Worm (Caenorhabditis elegans) whole organism, L1 larva: Measurements from ENCODE around the gene cyc-2.2.

Experiments used
- C04F5.9 ChIP-seq: sonication (generic microtip); optimal IDR thresholded peaks from 2 replicates; lab custom pipeline; 2016; ENCODE audit warnings: missing genetic modification characterization, missing compliant biosample characterization
- C34B4.2 ChIP-seq: sonication (generic microtip); optimal IDR thresholded peaks from 2 replicates; lab custom pipeline; 2017; ENCODE audit warnings: mild to moderate bottlenecking, missing genetic modification characterization, missing compliant biosample characterization
- F16B12.6 ChIP-seq: fragments of 150-350 bp; optimal IDR thresholded peaks from 2 replicates; lab custom pipeline; 2014; ENCODE audit warnings: missing biosample characterization, missing genetic modification characterization
- Y116A8C.19 ChIP-seq: sonication (generic microtip); optimal IDR thresholded peaks from 2 replicates; lab custom pipeline; 2016; ENCODE audit warnings: missing compliant biosample characterization, missing genetic modification characterization, borderline replicate concordance
- aha-1 ChIP-seq: fragments of 150-350 bp; optimal IDR thresholded peaks from 2 replicates; lab custom pipeline; 2014; ENCODE audit warnings: missing biosample characterization, missing genetic modification characterization
- alr-1 ChIP-seq: fragments of 200-800 bp; sonication (Bioruptor generic); optimal IDR thresholded peaks from 2 replicates; lab custom pipeline; 2018; ENCODE audit warnings: borderline replicate concordance, mild to moderate bottlenecking, missing genetic modification characterization, missing compliant biosample characterization
- aly-2 ChIP-seq: fragments of 150-350 bp; optimal IDR thresholded peaks from 2 replicates; lab custom pipeline; 2014; ENCODE audit warnings: missing biosample characterization, missing genetic modification characterization
- ama-1 ChIP-seq: fragments of 150-350 bp; optimal IDR thresholded peaks from 2 replicates; lab custom pipeline; 2014
- blmp-1 ChIP-seq: fragments of 150-350 bp; optimal IDR thresholded peaks from 2 replicates; lab custom pipeline; 2014; ENCODE audit warnings: missing biosample characterization, missing genetic modification characterization
- ceh-8 ChIP-seq: fragments of 200-800 bp; sonication (Bioruptor generic); optimal IDR thresholded peaks from 2 replicates; lab custom pipeline; 2018; ENCODE audit warnings: mild to moderate bottlenecking, missing genetic modification characterization, moderate library complexity, missing compliant biosample characterization
- ces-1 ChIP-seq: fragments of 150-350 bp; optimal IDR thresholded peaks from 2 replicates; lab custom pipeline; 2014; ENCODE audit warnings: missing biosample characterization, missing genetic modification reagents, missing genetic modification characterization
- dpl-1 ChIP-seq, 3 experiments: fragments of 150-350 bp in 2 of 3; sonication (generic microtip) in 1 of 3; optimal IDR thresholded peaks; 2 replicates each; lab custom pipeline; 2014 to 2017; ENCODE audit warnings: missing biosample characterization in 3 of 3, missing genetic modification characterization in 3 of 3, missing genetic modification reagents in 3 of 3
- efl-1 ChIP-seq, 4 experiments: fragments of 150-350 bp; optimal IDR thresholded peaks in 3 of 4; peaks in 1 of 4; 1 replicate in 1 of 4; 2 replicates in 3 of 4; lab custom pipeline; 2014; ENCODE audit warnings: missing biosample characterization in 2 of 4, missing genetic modification characterization in 2 of 4, missing genetic modification reagents in 2 of 4
- efl-3 ChIP-seq: fragments of 200-800 bp; sonication (Bioruptor generic); optimal IDR thresholded peaks from 2 replicates; lab custom pipeline; 2018; ENCODE audit warnings: mild to moderate bottlenecking, missing genetic modification characterization, missing compliant biosample characterization
- egl-13 ChIP-seq: sonication (generic microtip); optimal IDR thresholded peaks from 2 replicates; lab custom pipeline; 2016; ENCODE audit warnings: missing genotype, missing genetic modification reagents, missing genetic modification characterization, missing compliant biosample characterization
- elt-3 ChIP-seq, 6 experiments: fragments of 150-350 bp in 1 of 6; sonication (generic microtip); optimal IDR thresholded peaks; 2 replicates each; lab custom pipeline; 2017 to 2018; ENCODE audit warnings: missing biosample characterization in 6 of 6, missing genetic modification characterization in 6 of 6, inconsistent platforms in 1 of 6
- ets-5 ChIP-seq: fragments of 200-800 bp; sonication (Bioruptor generic); IDR thresholded peaks from 2 replicates; pipeline ENCODE4 v1.3.6; 2022; ENCODE audit warnings: missing genetic modification characterization, missing compliant biosample characterization
- fkh-10 ChIP-seq: sonication (generic microtip); optimal IDR thresholded peaks from 2 replicates; lab custom pipeline; 2017; ENCODE audit warnings: missing biosample characterization, missing genetic modification reagents, missing genetic modification characterization
- fkh-4 ChIP-seq: sonication (generic microtip); optimal IDR thresholded peaks from 2 replicates; lab custom pipeline; 2016; ENCODE audit warnings: missing compliant biosample characterization, missing genetic modification characterization, borderline replicate concordance
- fos-1 ChIP-seq: fragments of 150-350 bp; optimal IDR thresholded peaks from 2 replicates; lab custom pipeline; 2014; ENCODE audit warnings: missing biosample characterization, missing genetic modification characterization
- grh-1 ChIP-seq: fragments of 200-800 bp; sonication (Bioruptor generic); IDR thresholded peaks from 2 replicates; pipeline ENCODE4 v1.3.6; 2022; ENCODE audit warnings: missing genetic modification reagents, missing genetic modification characterization, missing compliant biosample characterization
- hlh-17 ChIP-seq: fragments of 200-800 bp; sonication (Bioruptor generic); optimal IDR thresholded peaks from 2 replicates; lab custom pipeline; 2018; ENCODE audit warnings: missing genetic modification characterization, mild to moderate bottlenecking, missing compliant biosample characterization, moderate library complexity, borderline replicate concordance
- lin-13 ChIP-seq: fragments of 150-350 bp; optimal IDR thresholded peaks from 2 replicates; lab custom pipeline; 2014; ENCODE audit warnings: missing biosample characterization, missing genetic modification reagents, missing genetic modification characterization
- lin-14 ChIP-seq: fragments of 200-800 bp; sonication (Bioruptor generic); optimal IDR thresholded peaks from 2 replicates; lab custom pipeline; 2018; ENCODE audit warnings: mild to moderate bottlenecking, missing genetic modification characterization, moderate library complexity, missing compliant biosample characterization
- lin-15B ChIP-seq: fragments of 150-350 bp; sonication (generic microtip); optimal IDR thresholded peaks from 3 replicates; lab custom pipeline; 2014; ENCODE audit warnings: missing biosample characterization, missing genetic modification characterization
- lin-39 ChIP-seq: fragments of 150-350 bp; optimal IDR thresholded peaks from 2 replicates; lab custom pipeline; 2014; ENCODE audit warnings: missing biosample characterization, missing genetic modification reagents, missing genetic modification characterization
- lir-3 ChIP-seq: sonication (generic microtip); optimal IDR thresholded peaks from 2 replicates; lab custom pipeline; 2016; ENCODE audit warnings: mild to moderate bottlenecking, missing genetic modification characterization, moderate library complexity, missing compliant biosample characterization; ENCODE audit not compliant: poor library complexity
- mef-2 ChIP-seq: fragments of 150-350 bp; optimal IDR thresholded peaks from 2 replicates; lab custom pipeline; 2014; ENCODE audit warnings: missing biosample characterization, missing genetic modification characterization
- nhr-12 ChIP-seq: sonication (generic microtip); optimal IDR thresholded peaks from 2 replicates; lab custom pipeline; 2017; ENCODE audit warnings: missing biosample characterization, missing genetic modification characterization
- nhr-19 ChIP-seq: fragments of 200-800 bp; sonication (Bioruptor generic); conservative IDR thresholded peaks from 2 replicates; pipeline ENCODE4 v1.3.6; 2022; ENCODE audit warnings: missing genetic modification characterization, missing compliant biosample characterization
- nhr-77 ChIP-seq: fragments of 150-350 bp; optimal IDR thresholded peaks from 2 replicates; lab custom pipeline; 2014; ENCODE audit warnings: missing biosample characterization, missing genetic modification characterization
- nhr-84 ChIP-seq: sonication (generic microtip); optimal IDR thresholded peaks from 2 replicates; lab custom pipeline; 2017; ENCODE audit warnings: missing biosample characterization, missing genetic modification characterization
- nhr-90 ChIP-seq: sonication (generic microtip); optimal IDR thresholded peaks from 2 replicates; lab custom pipeline; 2016; ENCODE audit warnings: mild to moderate bottlenecking, missing genetic modification characterization, missing compliant biosample characterization; ENCODE audit not compliant: poor library complexity
- pax-3 ChIP-seq: fragments of 200-800 bp; sonication (Bioruptor generic); optimal IDR thresholded peaks from 2 replicates; lab custom pipeline; 2018; ENCODE audit warnings: mild to moderate bottlenecking, missing genetic modification characterization, moderate library complexity, missing compliant biosample characterization
- skn-1 ChIP-seq: fragments of 150-350 bp; optimal IDR thresholded peaks from 2 replicates; lab custom pipeline; 2014; ENCODE audit warnings: missing biosample characterization, missing genetic modification characterization
- snpc-4 ChIP-seq: fragments of 150-350 bp; optimal IDR thresholded peaks from 2 replicates; lab custom pipeline; 2014; ENCODE audit warnings: missing biosample characterization, missing genetic modification characterization
- snu-23 ChIP-seq: sonication (generic microtip); optimal IDR thresholded peaks from 2 replicates; lab custom pipeline; 2016; ENCODE audit warnings: missing genetic modification characterization, missing compliant biosample characterization
- sox-4 ChIP-seq: sonication (generic microtip); optimal IDR thresholded peaks from 2 replicates; lab custom pipeline; 2016; ENCODE audit warnings: missing genetic modification characterization, missing compliant biosample characterization
- sup-37 ChIP-seq: fragments of 200-800 bp; sonication (Bioruptor generic); optimal IDR thresholded peaks from 2 replicates; lab custom pipeline; 2018; ENCODE audit warnings: mild to moderate bottlenecking, missing genetic modification characterization, missing compliant biosample characterization
- swsn-7 ChIP-seq: sonication (generic microtip); optimal IDR thresholded peaks from 2 replicates; lab custom pipeline; 2016; ENCODE audit warnings: missing genetic modification characterization, missing compliant biosample characterization
- unc-30 ChIP-seq: sonication (generic microtip); optimal IDR thresholded peaks from 2 replicates; lab custom pipeline; 2017; ENCODE audit warnings: missing biosample characterization, missing genetic modification characterization
- unc-98 ChIP-seq: fragments of 200-800 bp; sonication (Bioruptor generic); IDR thresholded peaks from 2 replicates; pipeline ENCODE4 v1.3.6; 2022; ENCODE audit warnings: missing genetic modification characterization, missing compliant biosample characterization
- zag-1 ChIP-seq: fragments of 150-350 bp; optimal IDR thresholded peaks from 2 replicates; lab custom pipeline; 2014; ENCODE audit warnings: missing biosample characterization, missing genetic modification characterization

cyc-2.2 gene

ce11 chrV:12649213-12649612, 37.2 kb upstream of the cyc-2.2 start, which contains the start of gene gpa-9:
TSS of gene gpa-9 (minus strand) at chrV:12649313.
- no peak for TF ChIP-seq efl-1 (optimal IDR thresholded peaks at IDR 0.05; lab: Kevin White, UChicago)
- TF ChIP-seq efl-1 (GFP tag; optimal IDR thresholded peaks at IDR 0.05 in 1 of 2; lab: Kevin White, UChicago) = peak in 1 of 2 experiments; percentile 32
- no peak for TF ChIP-seq unc-98

- TF ChIP-seq C34B4.2 (tag; lab: Kevin White, UChicago) = no peak
- TF ChIP-seq nhr-19 (GFP tag; lab: Robert Waterston, UW) = no peak
- no peak for TF ChIP-seq fkh-4 (tag; lab: Kevin White, UChicago)
- TF ChIP-seq pax-3 (tag; lab: Kevin White, UChicago) = peak; percentile 29
- TF ChIP-seq sox-4 (tag; lab: Kevin White, UChicago) = no peak
- TF ChIP-seq Y116A8C.19 = no peak
- TF ChIP-seq F16B12.6 (tag; lab: Kevin White, UChicago) = no peak
Measured at ce11 chrV:12644500-12644899, 32.5 kb upstream of the cyc-2.2 start, which contains the start of gene F56H9.8. TSS of gene F56H9.8 (plus strand) at chrV:12644800.

ce11 chrV:12640384-12640783, 28.4 kb upstream of the cyc-2.2 start, which contains the start of gene gpa-8:
TSS of gene gpa-8 (minus strand) at chrV:12640484.
- TF ChIP-seq fkh-10 (no peak), alr-1 (no peak), zag-1 (tag; lab: Kevin White, UChicago) (no peak), ces-1 (GFP tag; lab: Kevin White, UChicago) (no peak), skn-1 (tag; lab: Kevin White, UChicago) (no peak), mef-2 (tag; lab: Kevin White, UChicago) (no peak), grh-1 (no peak), aha-1 (tag; lab: Kevin White, UChicago) (no peak), lir-3 (tag; lab: Kevin White, UChicago) (no peak)

- no peak for TF ChIP-seq unc-98
- TF ChIP-seq unc-30 (tag; lab: Kevin White, UChicago) = no peak
- no peak for TF ChIP-seq C34B4.2 (tag; lab: Kevin White, UChicago)
- peak; percentile 30 for TF ChIP-seq nhr-90 (tag; lab: Kevin White, UChicago)
- TF ChIP-seq blmp-1 = peak; percentile 14
- TF ChIP-seq lir-3 (tag; lab: Kevin White, UChicago) = no peak
- no peak for TF ChIP-seq fos-1 (tag; lab: Kevin White, UChicago)
- TF ChIP-seq efl-3 = no peak
- TF ChIP-seq snu-23 (GFP tag; lab: Kevin White, UChicago) = no peak
- TF ChIP-seq nhr-84 (tag; lab: Kevin White, UChicago) = no peak
- TF ChIP-seq nhr-77 (tag; lab: Kevin White, UChicago) = no peak
- TF ChIP-seq ceh-8 (GFP tag; lab: Kevin White, UChicago) = no peak
- TF ChIP-seq ces-1 (GFP tag; lab: Kevin White, UChicago) = no peak
- TF ChIP-seq hlh-17 (GFP tag; lab: Kevin White, UChicago) = no peak
- no peak for TF ChIP-seq lin-15B (tag; lab: Kevin White, UChicago)
- TF ChIP-seq mef-2 (tag; lab: Kevin White, UChicago) = no peak
- TF ChIP-seq fkh-4 (tag; lab: Kevin White, UChicago) = no peak
- TF ChIP-seq snpc-4 (tag; lab: Kevin White, UChicago) = no peak
- TF ChIP-seq egl-13 (tag; lab: Kevin White, UChicago) = no peak
- TF ChIP-seq dpl-1 (GFP tag; optimal IDR thresholded peaks at IDR 0.05; lab: Kevin White, UChicago) = no peak
- no peak for TF ChIP-seq ets-5 (GFP tag; lab: Robert Waterston, UW)
- no peak for TF ChIP-seq skn-1 (tag; lab: Kevin White, UChicago)
- TF ChIP-seq C04F5.9 = no peak
- peak; percentile 3 for TF ChIP-seq lin-13 (GFP tag; lab: Kevin White, UChicago)
- TF ChIP-seq ama-1 = peak; percentile 12
- TF ChIP-seq lin-39 (tag; lab: Kevin White, UChicago) = no peak
- no peak for TF ChIP-seq F16B12.6 (tag; lab: Kevin White, UChicago)
- no peak for TF ChIP-seq swsn-7 (tag; lab: Kevin White, UChicago)
- no peak for TF ChIP-seq sox-4 (tag; lab: Kevin White, UChicago)
- TF ChIP-seq elt-3 (tag; optimal IDR thresholded peaks at IDR 0.05; lab: Kevin White, UChicago) = peak in 1 of 6 experiments; percentile 3
- TF ChIP-seq nhr-12 (tag; lab: Kevin White, UChicago) = no peak
- TF ChIP-seq aly-2 (tag; lab: Kevin White, UChicago) = no peak
- TF ChIP-seq lin-14 = peak; percentile 3
- no peak for TF ChIP-seq grh-1
- no peak for TF ChIP-seq sup-37 (GFP tag; lab: Kevin White, UChicago)
- TF ChIP-seq zag-1 (tag; lab: Kevin White, UChicago) = no peak
Measured at ce11 chrV:12637764-12638502, 25.9 kb upstream of the cyc-2.2 start.
